Fruit fly (Drosophila melanogaster): ENCODE data around the gene tld.

DNA sequence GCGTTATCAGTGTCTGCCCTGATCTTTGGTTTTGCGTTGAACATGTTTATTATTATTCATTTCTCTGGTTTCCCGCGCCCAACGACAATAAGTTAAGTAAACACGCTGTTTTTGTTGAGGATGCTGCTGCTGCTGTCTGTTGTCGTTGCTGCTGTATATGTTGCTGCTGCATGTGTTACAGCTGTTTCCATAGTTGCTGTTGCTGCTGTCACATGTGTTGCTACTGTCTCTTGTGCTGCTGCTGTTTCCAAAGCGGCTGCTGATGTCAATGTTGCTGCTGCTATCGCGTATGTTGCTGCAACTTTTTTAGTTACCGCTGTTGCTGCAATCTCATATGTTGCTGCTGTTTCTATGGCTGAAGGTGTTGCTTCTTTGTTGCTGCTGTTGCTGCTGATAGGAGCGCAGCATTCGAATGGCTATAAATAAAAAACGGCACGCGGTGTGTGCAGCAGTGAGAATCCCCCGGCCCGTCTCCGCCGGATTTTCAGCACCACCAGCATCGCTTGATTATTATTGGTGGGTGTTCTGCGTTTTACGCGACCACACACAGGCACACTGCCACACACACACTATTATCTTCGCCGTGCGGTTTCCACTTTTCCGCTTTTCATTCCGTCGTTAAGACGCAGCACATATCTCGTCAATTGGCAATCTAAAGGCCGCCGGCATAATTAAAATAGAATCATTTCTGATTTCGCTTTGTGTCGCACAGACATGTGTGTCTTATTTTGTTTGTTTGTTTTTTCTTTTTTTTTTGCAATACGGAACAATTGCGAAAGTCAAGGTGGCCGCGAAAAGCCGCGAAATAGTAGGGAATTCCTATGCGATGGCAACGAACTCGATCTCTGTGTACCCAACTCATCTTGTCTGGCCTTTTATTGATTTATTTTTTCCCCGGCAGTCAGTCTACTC lies 28.8 kb upstream of the tld start:
- TF ChIP-seq CG8478 (optimal IDR thresholded peaks at IDR 0.05) (no peak), CTCF (optimal IDR thresholded peaks at IDR 0.05) (no peak)

Measured in S2 (cell line).